Worm (Caenorhabditis elegans): Measurements from ENCODE around the gene idpp-12.

The idpp-12 gene

DNA sequence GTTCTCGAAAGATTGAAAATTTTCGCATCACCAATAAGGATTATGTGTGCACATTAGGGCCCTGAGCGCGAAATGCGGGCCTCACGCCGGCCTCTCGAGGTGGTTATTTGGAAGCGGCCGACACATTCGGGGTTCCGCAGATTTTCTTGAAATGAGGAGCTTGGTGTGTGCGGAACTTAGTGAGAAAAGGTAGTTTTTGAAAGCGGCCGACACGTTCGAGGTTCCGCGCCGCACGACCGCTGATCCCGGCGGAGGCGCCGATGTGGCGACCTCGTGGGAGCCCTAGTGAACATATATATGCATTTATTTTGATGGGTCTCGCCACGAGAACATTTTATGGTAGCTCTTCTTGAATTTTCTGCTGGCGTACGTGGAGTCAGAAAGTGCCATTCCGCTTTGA lies 36.9 kb upstream of the idpp-12 start:
- no peak for TF ChIP-seq nhr-77 (tag; optimal IDR thresholded peaks at IDR 0.05)
- TF ChIP-seq lsy-12 (tag; optimal IDR thresholded peaks at IDR 0.05), result no peak
- no peak for TF ChIP-seq nhr-23 (tag; optimal IDR thresholded peaks at IDR 0.05)
- TF ChIP-seq ama-1 (optimal IDR thresholded peaks at IDR 0.05), result no peak
- no peak for TF ChIP-seq lin-39 (tag; optimal IDR thresholded peaks at IDR 0.05)
- no peak for TF ChIP-seq ceh-82 (tag; optimal IDR thresholded peaks at IDR 0.05)
- TF ChIP-seq ZK546.5 (tag; optimal IDR thresholded peaks at IDR 0.05), result no peak
- no peak for TF ChIP-seq jun-1 (tag; optimal IDR thresholded peaks at IDR 0.05)
- TF ChIP-seq fkh-10 (GFP tag; optimal IDR thresholded peaks at IDR 0.05), result no peak
- no peak for TF ChIP-seq nhr-28 (tag; optimal IDR thresholded peaks at IDR 0.05)
- no peak for TF ChIP-seq tbx-2 (tag; optimal IDR thresholded peaks at IDR 0.05)

DNA sequence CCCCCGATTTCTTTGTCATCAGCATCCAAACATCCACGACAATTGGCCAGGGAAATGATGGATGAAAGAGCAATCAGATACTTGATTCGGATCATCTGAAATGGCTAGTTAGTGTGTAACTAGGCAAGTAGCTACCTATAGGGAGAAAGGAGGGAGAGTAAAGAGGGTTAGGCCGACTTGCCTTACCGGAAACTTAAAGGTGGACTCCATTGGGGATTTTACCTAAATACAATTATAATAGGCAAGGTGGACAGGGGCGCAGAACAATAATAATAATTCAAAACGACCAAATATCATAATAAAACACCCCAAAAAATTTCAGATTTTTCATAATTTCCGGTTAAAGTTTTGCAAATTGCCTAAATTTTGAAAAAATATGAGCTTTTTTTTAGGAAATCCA lies 36.2 kb upstream of the idpp-12 start, which contains the start of gene clec-173:
TSS of gene clec-173 (minus strand) at position 101 of the 400 bp plus-strand sequence.
- no peak for TF ChIP-seq ztf-11 (tag; optimal IDR thresholded peaks at IDR 0.05)
- no peak for TF ChIP-seq elt-3 (tag; optimal IDR thresholded peaks at IDR 0.05)
- no peak for TF ChIP-seq nhr-23 (tag; optimal IDR thresholded peaks at IDR 0.05)
- TF ChIP-seq nhr-43 (tag; optimal IDR thresholded peaks at IDR 0.05; ENCODE audit: poor library complexity, severe bottlenecking), result no peak

DNA sequence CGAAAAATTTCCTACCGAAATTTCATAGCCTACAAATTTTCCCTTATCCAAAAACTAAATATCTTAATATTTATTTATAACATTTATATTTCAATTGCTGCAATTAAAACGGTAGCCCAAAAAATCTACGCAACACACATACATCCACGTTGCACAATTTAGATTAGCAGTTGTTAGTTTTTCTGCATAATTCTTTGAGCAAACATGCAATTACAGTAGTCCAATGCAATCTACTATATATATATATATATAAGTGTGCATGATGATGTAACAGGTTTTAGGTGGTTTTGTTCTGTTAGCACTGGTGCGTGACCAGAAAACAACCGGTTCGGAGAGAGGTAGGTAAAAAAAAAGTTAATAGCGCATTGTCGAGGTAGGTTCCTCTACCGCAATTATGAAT lies 32.4 kb upstream of the idpp-12 start:
- no peak for TF ChIP-seq ZK546.5 (tag; optimal IDR thresholded peaks at IDR 0.05)
- TF ChIP-seq ceh-82 (tag; optimal IDR thresholded peaks at IDR 0.05), result no peak
- no peak for TF ChIP-seq elt-2 (tag; optimal IDR thresholded peaks at IDR 0.05)
- TF ChIP-seq nfya-1 (tag; optimal IDR thresholded peaks at IDR 0.05; ENCODE audit: insufficient read depth), result no peak
- no peak for TF ChIP-seq nhr-25 (tag; optimal IDR thresholded peaks at IDR 0.05)
- TF ChIP-seq nhr-11 (tag; optimal IDR thresholded peaks at IDR 0.05), result no peak
- TF ChIP-seq skn-1 (tag; optimal IDR thresholded peaks at IDR 0.05), result no peak
- no peak for TF ChIP-seq elt-3 (tag; optimal IDR thresholded peaks at IDR 0.05)
- TF ChIP-seq lin-15B (tag; optimal IDR thresholded peaks at IDR 0.05), result no peak
- TF ChIP-seq pha-4 (tag; optimal IDR thresholded peaks at IDR 0.05), result no peak
- TF ChIP-seq sea-2 (GFP tag; optimal IDR thresholded peaks at IDR 0.05), result no peak
- no peak for TF ChIP-seq snpc-4 (tag; optimal IDR thresholded peaks at IDR 0.05)
- no peak for TF ChIP-seq nhr-76 (tag; optimal IDR thresholded peaks at IDR 0.05)

DNA sequence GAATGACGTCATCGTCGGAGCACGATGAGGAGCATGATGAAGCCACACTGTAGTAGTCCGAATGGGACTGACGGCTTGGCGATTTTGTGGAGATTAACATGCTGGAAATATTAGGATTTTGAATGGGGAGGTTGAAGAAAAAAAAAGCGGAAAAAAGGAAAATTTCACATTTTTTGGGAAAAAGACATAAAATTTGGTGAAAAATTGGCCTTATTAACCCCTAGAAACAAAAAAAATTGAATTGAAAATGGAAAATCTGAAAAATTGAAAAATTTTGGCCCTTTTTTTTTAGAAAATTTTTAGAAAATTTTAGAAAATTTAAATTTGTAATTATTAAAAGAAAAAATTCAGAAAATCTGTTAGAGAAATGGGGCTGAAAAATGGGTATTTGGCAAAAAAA lies 30.5 kb upstream of the idpp-12 start, which contains the start of gene T26C12.3:
TSS of gene T26C12.3 (minus strand) at position 101 of the 400 bp plus-strand sequence.
- TF ChIP-seq lsy-12 (tag; optimal IDR thresholded peaks at IDR 0.05) (no peak), egl-27 (tag; optimal IDR thresholded peaks at IDR 0.05) (no peak), nhr-12 (tag; optimal IDR thresholded peaks at IDR 0.05) (no peak), fos-1 (tag; optimal IDR thresholded peaks at IDR 0.05) (no peak), elt-1 (tag; optimal IDR thresholded peaks at IDR 0.05) (no peak), aly-2 (tag; optimal IDR thresholded peaks at IDR 0.05) (no peak), egl-5 (tag; optimal IDR thresholded peaks at IDR 0.05) (no peak), lin-39 (tag; optimal IDR thresholded peaks at IDR 0.05) (no peak), ceh-82 (tag; optimal IDR thresholded peaks at IDR 0.05) (no peak), ceh-16 (tag; optimal IDR thresholded peaks at IDR 0.05) (no peak), nfya-1 (tag; optimal IDR thresholded peaks at IDR 0.05; ENCODE audit: insufficient read depth) (no peak), lin-15B (tag; optimal IDR thresholded peaks at IDR 0.05) (no peak), mml-1 (tag; optimal IDR thresholded peaks at IDR 0.05) (no peak), unc-62 (GFP tag; optimal IDR thresholded peaks at IDR 0.05) (no peak), nhr-25 (tag; optimal IDR thresholded peaks at IDR 0.05) (no peak), tbx-2 (tag; optimal IDR thresholded peaks at IDR 0.05) (no peak), ztf-11 (tag; optimal IDR thresholded peaks at IDR 0.05) (no peak)

DNA sequence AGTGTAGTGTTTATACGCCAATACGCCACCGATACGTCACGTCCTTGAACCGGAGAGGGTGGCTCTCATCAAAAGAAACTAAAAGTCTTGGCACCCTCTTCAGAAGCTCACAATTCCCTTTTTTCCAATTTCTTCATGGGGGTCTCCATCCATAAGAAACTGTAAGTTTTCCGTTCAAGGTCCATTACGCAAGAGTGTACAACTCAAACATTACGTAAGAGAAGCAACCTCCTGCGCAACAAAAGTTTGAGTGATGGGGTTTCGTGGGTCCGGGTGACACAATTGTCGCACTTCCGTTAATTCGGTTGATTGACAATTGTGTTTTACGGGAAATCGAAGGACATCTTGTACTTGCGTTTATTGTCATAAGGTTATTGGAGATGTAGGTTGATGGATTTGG lies 25.0 kb upstream of the idpp-12 start:
- TF ChIP-seq nhr-67 (tag; optimal IDR thresholded peaks at IDR 0.05) (no peak), nhr-76 (tag; optimal IDR thresholded peaks at IDR 0.05) (no peak), daf-12 (tag; optimal IDR thresholded peaks at IDR 0.05) (no peak), elt-1 (tag; optimal IDR thresholded peaks at IDR 0.05) (no peak), ZK546.5 (tag; optimal IDR thresholded peaks at IDR 0.05) (no peak), ceh-28 (tag; optimal IDR thresholded peaks at IDR 0.05) (no peak), snpc-4 (tag; optimal IDR thresholded peaks at IDR 0.05) (no peak), unc-39 (tag; optimal IDR thresholded peaks at IDR 0.05) (no peak), nhr-43 (tag; optimal IDR thresholded peaks at IDR 0.05; ENCODE audit: poor library complexity, severe bottlenecking) (no peak), nhr-25 (tag; optimal IDR thresholded peaks at IDR 0.05) (no peak), skn-1 (tag; optimal IDR thresholded peaks at IDR 0.05) (no peak), egl-5 (tag; optimal IDR thresholded peaks at IDR 0.05) (no peak), fkh-10 (GFP tag; optimal IDR thresholded peaks at IDR 0.05) (no peak), ceh-16 (tag; optimal IDR thresholded peaks at IDR 0.05) (no peak), pha-4 (tag; optimal IDR thresholded peaks at IDR 0.05) (no peak), nhr-11 (tag; optimal IDR thresholded peaks at IDR 0.05) (no peak), ztf-11 (tag; optimal IDR thresholded peaks at IDR 0.05) (no peak), mml-1 (tag; optimal IDR thresholded peaks at IDR 0.05) (no peak)

Measured in whole organism, L3 larva.